Fruit fly (Drosophila melanogaster) whole organism, embryonic: ENCODE measurements around the gene meigo.
A peak's percentile ranks its signal among the peaks of the same experiment; 100 is the strongest.

Experiments
- BEAF-32 ChIP-seq: fragments of 200-800 bp; sonication (Bioruptor generic); optimal IDR thresholded peaks from 3 replicates; lab custom pipeline; 2017; ENCODE audit warnings: missing biosample characterization, missing genetic modification characterization, mild to moderate bottlenecking, moderate library complexity, missing genetic modification reagents
- Bteb2 ChIP-seq: fragments of 200-800 bp; sonication (Bioruptor generic); optimal IDR thresholded peaks from 2 replicates; lab custom pipeline; 2016; ENCODE audit warnings: missing biosample characterization, missing genetic modification characterization
- CG10267 ChIP-seq: fragments of 200-800 bp; sonication (Bioruptor generic); optimal IDR thresholded peaks from 2 replicates; lab custom pipeline; 2018; ENCODE audit warnings: missing biosample characterization, mild to moderate bottlenecking, missing genetic modification characterization, moderate library complexity
- CG10565 ChIP-seq: fragments of 200-800 bp; sonication (Bioruptor generic); optimal IDR thresholded peaks from 3 replicates; lab custom pipeline; 2016; ENCODE audit warnings: missing biosample characterization, mild to moderate bottlenecking, missing genetic modification characterization
- CG12659 ChIP-seq: fragments of 200-800 bp; sonication (Bioruptor generic); optimal IDR thresholded peaks from 3 replicates; lab custom pipeline; 2017; ENCODE audit warnings: mild to moderate bottlenecking, missing biosample characterization, missing genetic modification reagents, missing genetic modification characterization
- CG13287 ChIP-seq: fragments of 200-800 bp; sonication (Bioruptor generic); IDR thresholded peaks from 2 replicates; pipeline ENCODE4 v1.3.6; 2022; ENCODE audit warnings: missing biosample characterization, missing genetic modification characterization; ENCODE audit not compliant: partially characterized antibody
- CG13624 ChIP-seq: fragments of 200-800 bp; sonication (Bioruptor generic); optimal IDR thresholded peaks from 2 replicates; lab custom pipeline; 2016; ENCODE audit warnings: missing biosample characterization, missing genetic modification characterization
- CG14710 ChIP-seq: fragments of 200-800 bp; sonication (Bioruptor generic); optimal IDR thresholded peaks from 3 replicates; lab custom pipeline; 2019; ENCODE audit warnings: missing biosample characterization, mild to moderate bottlenecking, missing genetic modification characterization, moderate library complexity
- CG14860 ChIP-seq: fragments of 200-800 bp; sonication (Bioruptor generic); IDR thresholded peaks from 3 replicates; pipeline ENCODE4 v1.3.6; 2022; ENCODE audit warnings: missing biosample characterization, missing genetic modification characterization; ENCODE audit not compliant: partially characterized antibody
- CG15011 ChIP-seq: fragments of 200-800 bp; sonication (Bioruptor generic); optimal IDR thresholded peaks from 3 replicates; lab custom pipeline; 2018; ENCODE audit warnings: missing biosample characterization, mild to moderate bottlenecking, missing genetic modification characterization
- CG2712 ChIP-seq: fragments of 200-800 bp; optimal IDR thresholded peaks from 3 replicates; lab custom pipeline; 2019; ENCODE audit warnings: missing biosample characterization, mild to moderate bottlenecking, missing genetic modification characterization, moderate library complexity
- CG30020 ChIP-seq: fragments of 200-800 bp; optimal IDR thresholded peaks from 2 replicates; lab custom pipeline; 2019; ENCODE audit warnings: missing biosample characterization, mild to moderate bottlenecking, missing genetic modification characterization, moderate library complexity
- CG3163 ChIP-seq: fragments of 200-800 bp; sonication (Bioruptor generic); optimal IDR thresholded peaks from 3 replicates; lab custom pipeline; 2016; ENCODE audit warnings: missing biosample characterization, missing genetic modification characterization
- CG3838 ChIP-seq: fragments of 200-800 bp; sonication (Bioruptor generic); optimal IDR thresholded peaks from 3 replicates; lab custom pipeline; 2016; ENCODE audit warnings: missing biosample characterization, missing genetic modification characterization
- CG6654 ChIP-seq: fragments of 200-800 bp; sonication (Bioruptor generic); optimal IDR thresholded peaks from 2 replicates; lab custom pipeline; 2017; ENCODE audit warnings: missing biosample characterization, mild to moderate bottlenecking, missing genetic modification characterization
- CG7271 ChIP-seq: fragments of 200-800 bp; sonication (Bioruptor generic); optimal IDR thresholded peaks from 2 replicates; lab custom pipeline; 2018; ENCODE audit warnings: missing biosample characterization, mild to moderate bottlenecking, missing genetic modification characterization, moderate library complexity
- CG7745 ChIP-seq: fragments of 200-800 bp; sonication (Bioruptor generic); optimal IDR thresholded peaks from 2 replicates; lab custom pipeline; 2018; ENCODE audit warnings: missing biosample characterization, mild to moderate bottlenecking, missing genetic modification characterization, moderate library complexity
- CG8388 ChIP-seq: fragments of 200-800 bp; sonication (Bioruptor generic); optimal IDR thresholded peaks from 2 replicates; lab custom pipeline; 2019; ENCODE audit warnings: missing biosample characterization, mild to moderate bottlenecking, missing genetic modification characterization, moderate library complexity
- CG9437 ChIP-seq: fragments of 200-800 bp; sonication (Bioruptor generic); optimal IDR thresholded peaks from 2 replicates; lab custom pipeline; 2018; ENCODE audit warnings: missing biosample characterization, mild to moderate bottlenecking, missing genetic modification characterization
- CG9797 ChIP-seq: fragments of 200-800 bp; sonication (Bioruptor generic); optimal IDR thresholded peaks from 3 replicates; lab custom pipeline; 2018; ENCODE audit warnings: missing biosample characterization, mild to moderate bottlenecking, missing genetic modification characterization
- Dll ChIP-seq: fragments of 200-800 bp; sonication (Bioruptor generic); IDR thresholded peaks from 4 replicates; pipeline ENCODE4 v1.3.6; 2022; ENCODE audit warnings: missing biosample characterization, missing genetic modification characterization; ENCODE audit not compliant: partially characterized antibody
- Dref ChIP-seq: fragments of 200-800 bp; sonication (Bioruptor generic); IDR thresholded peaks from 2 replicates; pipeline ENCODE4 v1.3.6; 2022; ENCODE audit warnings: missing biosample characterization, missing genetic modification characterization
- Elba2 ChIP-seq: fragments of 200-800 bp; sonication (Bioruptor generic); optimal IDR thresholded peaks from 3 replicates; lab custom pipeline; 2016; ENCODE audit warnings: missing biosample characterization, missing genetic modification characterization
- HmgD ChIP-seq: fragments of 200-800 bp; sonication (Bioruptor generic); optimal IDR thresholded peaks from 3 replicates; lab custom pipeline; 2016; ENCODE audit warnings: missing biosample characterization, missing genetic modification characterization
- Hmr ChIP-seq: fragments of 200-800 bp; sonication (Bioruptor generic); optimal IDR thresholded peaks from 3 replicates; lab custom pipeline; 2017; ENCODE audit warnings: mild to moderate bottlenecking, missing biosample characterization, missing genetic modification reagents, missing genetic modification characterization
- Hr39 ChIP-seq: fragments of >200 bp; optimal IDR thresholded peaks from 2 replicates; lab custom pipeline; 2017
- Hr51 ChIP-seq, 2 experiments: fragments of 200-800 bp; sonication (Bioruptor generic); optimal IDR thresholded peaks; 2 replicates in 1 of 2; 3 replicates in 1 of 2; lab custom pipeline; 2016 to 2018; ENCODE audit warnings: missing biosample characterization in 2 of 2, missing genetic modification characterization in 2 of 2, mild to moderate bottlenecking in 1 of 2, moderate library complexity in 1 of 2
- Hsf ChIP-seq: fragments of 200-800 bp; sonication (Bioruptor generic); optimal IDR thresholded peaks from 3 replicates; lab custom pipeline; 2016; ENCODE audit warnings: missing biosample characterization, missing genetic modification characterization
- Lhr ChIP-seq: fragments of 200-800 bp; sonication (Bioruptor generic); optimal IDR thresholded peaks from 3 replicates; lab custom pipeline; 2017; ENCODE audit warnings: mild to moderate bottlenecking, missing biosample characterization, missing genetic modification reagents, missing genetic modification characterization
- Mrtf ChIP-seq: fragments of 200-800 bp; sonication (Bioruptor generic); IDR thresholded peaks from 3 replicates; pipeline ENCODE4 v1.3.6; 2022; ENCODE audit warnings: missing biosample characterization, missing genetic modification characterization
- Pdp1 ChIP-seq, 2 experiments: fragments of 200-800 bp; sonication (Bioruptor generic); optimal IDR thresholded peaks; 3 replicates each; lab custom pipeline; 2016; ENCODE audit warnings: missing biosample characterization in 2 of 2, missing genetic modification characterization in 2 of 2, mild to moderate bottlenecking in 1 of 2, moderate library complexity in 1 of 2
- Six4 ChIP-seq: fragments of 200-800 bp; sonication (Bioruptor generic); optimal IDR thresholded peaks from 2 replicates; lab custom pipeline; 2016; ENCODE audit warnings: missing biosample characterization, missing genetic modification characterization
- bcd ChIP-seq: fragments of 200-800 bp; sonication (Bioruptor generic); optimal IDR thresholded peaks from 2 replicates; lab custom pipeline; 2017; ENCODE audit warnings: missing biosample characterization, mild to moderate bottlenecking, missing genetic modification characterization
- chinmo ChIP-seq: fragments of 200-800 bp; sonication (Bioruptor generic); IDR thresholded peaks from 4 replicates; pipeline ENCODE4 v1.3.6; 2022; ENCODE audit warnings: missing biosample characterization, missing genetic modification characterization; ENCODE audit not compliant: partially characterized antibody
- fd102C ChIP-seq: fragments of 200-800 bp; sonication (Bioruptor generic); optimal IDR thresholded peaks from 2 replicates; lab custom pipeline; 2018; ENCODE audit warnings: missing biosample characterization, mild to moderate bottlenecking, missing genetic modification characterization, moderate library complexity
- fd96Cb ChIP-seq: fragments of 200-800 bp; sonication (Bioruptor generic); optimal IDR thresholded peaks from 2 replicates; lab custom pipeline; 2018; ENCODE audit warnings: missing biosample characterization, mild to moderate bottlenecking, missing genetic modification characterization, moderate library complexity
- gem ChIP-seq: fragments of 200-800 bp; sonication (Bioruptor generic); optimal IDR thresholded peaks from 2 replicates; lab custom pipeline; 2019; ENCODE audit warnings: missing biosample characterization, mild to moderate bottlenecking, missing genetic modification characterization, moderate library complexity
- gfzf ChIP-seq: fragments of 200-800 bp; sonication (Bioruptor generic); optimal IDR thresholded peaks from 2 replicates; lab custom pipeline; 2016; ENCODE audit warnings: missing biosample characterization, mild to moderate bottlenecking, missing genetic modification characterization, moderate library complexity
- hb ChIP-seq: fragments of 200-800 bp; sonication (Bioruptor generic); IDR thresholded peaks from 3 replicates; pipeline ENCODE4 v1.3.6; 2022; ENCODE audit warnings: missing biosample characterization, missing genetic modification characterization; ENCODE audit not compliant: partially characterized antibody
- insv ChIP-seq, 2 experiments: fragments of 200-800 bp; sonication (Bioruptor generic); optimal IDR thresholded peaks; 3 replicates each; lab custom pipeline; 2016 to 2018; ENCODE audit warnings: missing biosample characterization in 2 of 2, missing genetic modification characterization in 2 of 2
- lmd ChIP-seq: fragments of 200-800 bp; sonication (Bioruptor generic); IDR thresholded peaks from 2 replicates; pipeline ENCODE4 v1.3.6; 2022; ENCODE audit warnings: missing biosample characterization, missing genetic modification characterization
- lov ChIP-seq, 2 experiments: fragments of 200-800 bp in 1 of 2; fragments of >200 bp in 1 of 2; sonication (Bioruptor generic) in 1 of 2; IDR thresholded peaks in 1 of 2; optimal IDR thresholded peaks in 1 of 2; 2 replicates in 1 of 2; 3 replicates in 1 of 2; pipeline versions ENCODE4 v1.3.6 to Lab custom; 2017 to 2022; ENCODE audit warnings: missing biosample characterization in 1 of 2, missing genetic modification characterization in 1 of 2
- pita ChIP-seq: fragments of 200-800 bp; sonication (Bioruptor generic); optimal IDR thresholded peaks from 2 replicates; lab custom pipeline; 2017; ENCODE audit warnings: missing biosample characterization, mild to moderate bottlenecking, missing genetic modification characterization
- pnt ChIP-seq: fragments of 200-800 bp; sonication (Bioruptor generic); optimal IDR thresholded peaks from 3 replicates; lab custom pipeline; 2016; ENCODE audit warnings: missing biosample characterization, missing genetic modification characterization
- trem ChIP-seq: fragments of 200-800 bp; optimal IDR thresholded peaks from 3 replicates; lab custom pipeline; 2019; ENCODE audit warnings: missing biosample characterization, mild to moderate bottlenecking, missing genetic modification characterization, moderate library complexity
- unc-4 ChIP-seq: fragments of 200-800 bp; sonication (Bioruptor generic); IDR thresholded peaks from 2 replicates; pipeline ENCODE4 v1.3.6; 2022; ENCODE audit warnings: missing biosample characterization, missing genetic modification characterization; ENCODE audit not compliant: partially characterized antibody
- vvl ChIP-seq: fragments of 200-800 bp; sonication (Bioruptor generic); IDR thresholded peaks from 2 replicates; pipeline ENCODE4 v1.3.6; 2022; ENCODE audit warnings: missing biosample characterization, missing genetic modification characterization
- yki ChIP-seq: fragments of >200 bp; optimal IDR thresholded peaks from 3 replicates; lab custom pipeline; 2018

meigo gene

DNA sequence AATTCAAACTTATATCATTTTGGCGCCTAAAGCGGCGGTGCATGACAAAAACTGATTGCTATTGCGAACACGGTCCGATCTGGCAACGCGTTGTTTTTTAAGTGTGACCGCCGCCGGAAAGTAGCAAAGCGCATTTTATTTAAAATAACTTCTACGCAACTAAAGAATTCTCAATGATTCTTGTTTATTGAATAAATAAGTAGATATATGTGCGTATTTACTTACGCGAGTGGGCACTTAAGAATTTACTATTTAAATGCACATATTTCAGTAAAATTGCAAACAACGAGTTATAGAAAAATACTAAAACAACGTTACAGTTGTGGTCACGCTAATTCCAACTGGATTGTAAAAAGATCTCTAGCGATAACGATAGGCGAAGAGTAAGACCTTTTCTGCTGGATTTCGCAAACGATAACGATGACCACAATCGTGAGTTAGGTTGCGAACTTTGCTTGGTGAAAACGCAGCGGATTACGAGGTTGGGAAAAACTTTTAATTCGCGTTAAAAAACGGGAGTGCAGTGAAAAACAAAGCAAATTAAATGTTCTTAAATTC is 17.9 kb downstream of the meigo start (continued):
- TF ChIP-seq CG8388 (GFP tag; lab: Kevin White, UChicago) (no peak), lov (optimal IDR thresholded peaks at IDR 0.05; lab: Kevin White, UChicago) (no peak), lov (GFP tag; IDR thresholded peaks at IDR 0.05; lab: Robert Waterston, UW) (no peak), CG9437 (GFP tag; lab: Kevin White, UChicago) (peak; percentile 76), CG13624 (GFP tag; lab: Kevin White, UChicago) (no peak), CG6654 (no peak), CG14710 (peak; percentile 68), Bteb2 (GFP tag; lab: Kevin White, UChicago) (no peak), Hr51 (GFP tag; optimal IDR thresholded peaks at IDR 0.05; lab: Kevin White, UChicago) (peak in 1 of 2 experiments; percentile 12), unc-4 (GFP tag; lab: Robert Waterston, UW) (peak; percentile 60), Hmr (GFP tag; lab: Kevin White, UChicago) (peak; percentile 61), fd96Cb (tag; lab: Kevin White, UChicago) (no peak), Dll (GFP tag; lab: Robert Waterston, UW) (peak; percentile 71), gfzf (peak; percentile 87), CG3838 (GFP tag; lab: Kevin White, UChicago) (no peak), CG30020 (tag; lab: Kevin White, UChicago) (peak; percentile 23), Dref (GFP tag; lab: Robert Waterston, UW) (peak; percentile 87), CG10565 (GFP tag; lab: Kevin White, UChicago) (no peak), vvl (0 out of 2 replicates have a peak, but pooled peaks have one; percentile 7), CG13287 (peak; percentile 77), CG9797 (GFP tag; lab: Kevin White, UChicago) (peak; percentile 92), gem (tag; lab: Kevin White, UChicago) (peak; percentile 10), CG7745 (tag; lab: Kevin White, UChicago) (no peak), fd102C (GFP tag; lab: Kevin White, UChicago) (no peak), CG3163 (peak; percentile 17), Pdp1 (GFP tag; optimal IDR thresholded peaks at IDR 0.05; lab: Kevin White, UChicago) (peak in 1 of 2 experiments; percentile 64), pnt (GFP tag; lab: Kevin White, UChicago) (peak; percentile 3), CG7271 (tag; lab: Kevin White, UChicago) (no peak), Elba2 (GFP tag; lab: Kevin White, UChicago) (peak; percentile 5), trem (tag; lab: Kevin White, UChicago) (peak; percentile 19), hb (GFP tag; lab: Robert Waterston, UW) (peak; percentile 65; the same call in 1 of the 3 replicates), CG15011 (no peak), HmgD (GFP tag; lab: Kevin White, UChicago) (peak; percentile 38), insv (GFP tag; optimal IDR thresholded peaks at IDR 0.05; lab: Kevin White, UChicago) (peak; percentile 72 to 97), lmd (GFP tag; lab: Robert Waterston, UW) (no peak), bcd (peak; percentile 51), CG12659 (GFP tag; lab: Kevin White, UChicago) (peak; percentile 53), pita (peak; percentile 47), yki (no peak), chinmo (0 out of 4 replicates have a peak, but pooled peaks have one; percentile 65), Hsf (GFP tag; lab: Kevin White, UChicago) (peak; percentile 6), CG10267 (tag; lab: Kevin White, UChicago) (peak; percentile 49), Hr39 (lab: Kevin White, UChicago) (no peak), Mrtf (GFP tag; lab: Robert Waterston, UW) (no peak), CG14860 (GFP tag; lab: Robert Waterston, UW) (no peak), BEAF-32 (GFP tag; lab: Kevin White, UChicago) (peak; percentile 66), Six4 (GFP tag; lab: Kevin White, UChicago) (peak; percentile 0), Lhr (peak; percentile 94), CG2712 (tag; lab: Kevin White, UChicago) (peak; percentile 18)
